Worm (Caenorhabditis elegans): ENCODE data around the gene cyn-7.

DNA sequence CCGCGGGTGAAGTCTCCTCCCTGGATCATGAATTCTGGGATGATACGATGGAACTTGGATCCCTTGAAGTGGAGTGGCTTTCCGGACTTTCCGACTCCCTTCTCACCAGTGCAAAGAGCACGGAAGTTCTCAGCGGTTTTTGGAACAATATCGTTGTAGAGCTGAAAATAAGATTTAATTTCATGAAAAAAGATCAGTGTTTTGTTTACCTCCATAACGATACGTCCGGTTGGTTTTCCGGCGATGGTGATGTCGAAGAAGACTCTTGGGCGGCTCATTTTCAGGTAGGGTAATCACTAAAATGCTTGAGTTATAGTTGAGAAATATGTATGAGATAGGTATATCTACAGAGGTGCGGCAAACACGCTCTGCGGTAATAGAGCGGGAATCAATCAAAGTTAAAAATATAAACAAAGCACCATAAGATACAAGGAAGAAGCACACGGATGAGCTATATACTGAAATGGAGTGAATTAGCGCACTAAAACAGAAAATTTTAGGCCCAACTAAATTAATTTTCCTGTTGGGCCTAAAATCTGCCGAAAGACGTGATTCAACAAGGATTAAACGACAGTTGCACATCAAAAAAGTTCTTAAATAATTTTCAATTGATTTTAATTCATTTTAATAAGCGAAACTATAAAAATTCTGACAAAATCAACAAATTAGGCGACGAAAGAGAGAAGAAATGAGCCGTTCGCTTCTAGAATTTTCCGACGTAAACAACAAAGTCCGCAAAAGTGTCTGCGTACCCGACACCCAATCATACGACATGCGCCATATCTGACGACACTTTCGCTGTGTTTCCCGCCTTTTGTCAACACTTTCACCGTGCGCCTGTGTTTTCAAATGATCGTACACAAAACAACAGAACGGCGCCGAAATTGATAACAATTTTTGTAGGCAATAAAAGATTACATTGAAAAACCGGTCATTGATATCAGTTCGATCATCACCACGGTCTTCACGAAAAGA lies at the start of gene cyn-7, which contains the start of gene bath-36:
- TF ChIP-seq nhr-76 (tag; optimal IDR thresholded peaks at IDR 0.05), result no peak
- no peak for TF ChIP-seq daf-12 (tag; optimal IDR thresholded peaks at IDR 0.05)
- peak; percentile 59 for TF ChIP-seq snpc-4 (tag; optimal IDR thresholded peaks at IDR 0.05)
- TF ChIP-seq egl-27 (tag; optimal IDR thresholded peaks at IDR 0.05), result peak; percentile 49
- no peak for TF ChIP-seq unc-39 (tag; optimal IDR thresholded peaks at IDR 0.05)
- no peak for TF ChIP-seq mdl-1 (tag; optimal IDR thresholded peaks at IDR 0.05)
- no peak for TF ChIP-seq zag-1 (tag; optimal IDR thresholded peaks at IDR 0.05)
- TF ChIP-seq ztf-4 (tag; optimal IDR thresholded peaks at IDR 0.05), result no peak
- no peak for TF ChIP-seq nhr-237 (tag; optimal IDR thresholded peaks at IDR 0.05)
- TF ChIP-seq nhr-12 (tag; optimal IDR thresholded peaks at IDR 0.05), result no peak
- no peak for TF ChIP-seq nhr-11 (tag; optimal IDR thresholded peaks at IDR 0.05)
- TF ChIP-seq skn-1 (tag; optimal IDR thresholded peaks at IDR 0.05), result no peak
